Fruit fly (Drosophila melanogaster): Measurements from ENCODE around the gene CG43084.

Gene CG43084

dm6 chr3L:15639978-15640377 is 10.7 kb upstream of the CG43084 start:
- no peak for TF ChIP-seq Pif1B (GFP tag; optimal IDR thresholded peaks at IDR 0.05)

- TF ChIP-seq CG34367 (tag; optimal IDR thresholded peaks at IDR 0.05) (no peak), EcR (GFP tag; optimal IDR thresholded peaks at IDR 0.05) (no peak), Pif1B (GFP tag; optimal IDR thresholded peaks at IDR 0.05) (no peak), Ets98B (GFP tag; IDR thresholded peaks at IDR 0.05) (no peak), CG9948 (tag; optimal IDR thresholded peaks at IDR 0.05) (peak; percentile 47), CG17806 (tag; optimal IDR thresholded peaks at IDR 0.05) (peak; percentile 32), CG8301 (tag; optimal IDR thresholded peaks at IDR 0.05) (peak; percentile 45), CG14655 (GFP tag; optimal IDR thresholded peaks at IDR 0.05) (peak; percentile 51), CG32121 (GFP tag; IDR thresholded peaks at IDR 0.05) (no peak), CG10348 (GFP tag; IDR thresholded peaks at IDR 0.05) (no peak), Snoo (tag; optimal IDR thresholded peaks at IDR 0.05) (peak; percentile 28), fd96Ca (GFP tag; IDR thresholded peaks at IDR 0.05) (no peak), CG8159 (tag; optimal IDR thresholded peaks at IDR 0.05) (peak; percentile 81), CG13204 (GFP tag; optimal IDR thresholded peaks at IDR 0.05) (no peak), gl (tag; optimal IDR thresholded peaks at IDR 0.05) (no peak), Pif1A (GFP tag; optimal IDR thresholded peaks at IDR 0.05) (peak; percentile 11), D1 (tag; optimal IDR thresholded peaks at IDR 0.05) (no peak), CG12605 (GFP tag; IDR thresholded peaks at IDR 0.05) (0 out of 2 replicates have a peak, but pooled peaks have one; percentile 7), CG4496 (GFP tag; IDR thresholded peaks at IDR 0.05) (0 out of 3 replicates have a peak, but pooled peaks have one; percentile 21), rn (GFP tag; IDR thresholded peaks at IDR 0.05) (no peak), CG15710 (tag; optimal IDR thresholded peaks at IDR 0.05) (peak; percentile 54)
Observed at dm6 chr3L:15641590-15642019, 9.0 kb upstream of the CG43084 start.

dm6 chr3L:15646182-15646581 is 4.5 kb upstream of the CG43084 start:
- TF ChIP-seq CG13204 (GFP tag; optimal IDR thresholded peaks at IDR 0.05) (no peak), CG8159 (tag; optimal IDR thresholded peaks at IDR 0.05) (no peak), CG12605 (GFP tag; IDR thresholded peaks at IDR 0.05) (no peak), CG34367 (tag; optimal IDR thresholded peaks at IDR 0.05) (no peak), Pif1B (GFP tag; optimal IDR thresholded peaks at IDR 0.05) (no peak), fd96Ca (GFP tag; IDR thresholded peaks at IDR 0.05) (no peak), gl (tag; optimal IDR thresholded peaks at IDR 0.05) (no peak), CG15710 (tag; optimal IDR thresholded peaks at IDR 0.05) (no peak), rn (GFP tag; IDR thresholded peaks at IDR 0.05) (no peak), CG8301 (tag; optimal IDR thresholded peaks at IDR 0.05) (no peak), CG9948 (tag; optimal IDR thresholded peaks at IDR 0.05) (no peak), CG14655 (GFP tag; optimal IDR thresholded peaks at IDR 0.05) (no peak), CG17806 (tag; optimal IDR thresholded peaks at IDR 0.05) (no peak), CG32121 (GFP tag; IDR thresholded peaks at IDR 0.05) (no peak), CG10348 (GFP tag; IDR thresholded peaks at IDR 0.05) (no peak), Pif1A (GFP tag; optimal IDR thresholded peaks at IDR 0.05) (no peak)

- no peak for TF ChIP-seq fd96Ca (GFP tag; IDR thresholded peaks at IDR 0.05)
- TF ChIP-seq CG10348 (GFP tag; IDR thresholded peaks at IDR 0.05) = no peak
- no peak for TF ChIP-seq CG13204 (GFP tag; optimal IDR thresholded peaks at IDR 0.05)
Observed at dm6 chr3L:15647712-15648621, 2.7 kb upstream of the CG43084 start, which contains the start of the genes comm3 and CG43083. Gene comm3, minus strand, starts transcription at chr3L:15647762. Gene CG43083, plus strand, starts transcription at chr3L:15648571.

- no peak for TF ChIP-seq CG13204 (GFP tag; optimal IDR thresholded peaks at IDR 0.05)
- TF ChIP-seq CG32121 (GFP tag; IDR thresholded peaks at IDR 0.05) = no peak
- TF ChIP-seq Pif1A (GFP tag; optimal IDR thresholded peaks at IDR 0.05) = no peak
- TF ChIP-seq CG34367 (tag; optimal IDR thresholded peaks at IDR 0.05) = no peak
- no peak for TF ChIP-seq CG12605 (GFP tag; IDR thresholded peaks at IDR 0.05)
- TF ChIP-seq CG8301 (tag; optimal IDR thresholded peaks at IDR 0.05) = no peak
- no peak for TF ChIP-seq rn (GFP tag; IDR thresholded peaks at IDR 0.05)
- no peak for TF ChIP-seq CG10348 (GFP tag; IDR thresholded peaks at IDR 0.05)
- no peak for TF ChIP-seq Pif1B (GFP tag; optimal IDR thresholded peaks at IDR 0.05)
- TF ChIP-seq gl (tag; optimal IDR thresholded peaks at IDR 0.05) = no peak
- no peak for TF ChIP-seq EcR (GFP tag; optimal IDR thresholded peaks at IDR 0.05)
- TF ChIP-seq CG14655 (GFP tag; optimal IDR thresholded peaks at IDR 0.05) = no peak
- no peak for TF ChIP-seq CG4496 (GFP tag; IDR thresholded peaks at IDR 0.05)
- TF ChIP-seq CG8159 (tag; optimal IDR thresholded peaks at IDR 0.05) = no peak
- no peak for TF ChIP-seq Ets98B (GFP tag; IDR thresholded peaks at IDR 0.05)
- no peak for TF ChIP-seq CG17806 (tag; optimal IDR thresholded peaks at IDR 0.05)
- no peak for TF ChIP-seq fd96Ca (GFP tag; IDR thresholded peaks at IDR 0.05)
- no peak for TF ChIP-seq D1 (tag; optimal IDR thresholded peaks at IDR 0.05)
- no peak for TF ChIP-seq Snoo (tag; optimal IDR thresholded peaks at IDR 0.05)
- TF ChIP-seq CG15710 (tag; optimal IDR thresholded peaks at IDR 0.05) = no peak
Observed at dm6 chr3L:15649561-15649960, 1.1 kb upstream of the CG43084 start, which contains the start of the genes Eig71Ea and Eig71Eb. Gene Eig71Ea, minus strand, starts transcription at chr3L:15649661. Gene Eig71Eb, plus strand, starts transcription at chr3L:15649936.

- no peak for TF ChIP-seq CG15710 (tag; optimal IDR thresholded peaks at IDR 0.05)
- TF ChIP-seq Pif1B (GFP tag; optimal IDR thresholded peaks at IDR 0.05) = no peak
- no peak for TF ChIP-seq CG32121 (GFP tag; IDR thresholded peaks at IDR 0.05)
- no peak for TF ChIP-seq Ets98B (GFP tag; IDR thresholded peaks at IDR 0.05)
- no peak for TF ChIP-seq rn (GFP tag; IDR thresholded peaks at IDR 0.05)
- no peak for TF ChIP-seq CG14655 (GFP tag; optimal IDR thresholded peaks at IDR 0.05)
- no peak for TF ChIP-seq CG8301 (tag; optimal IDR thresholded peaks at IDR 0.05)
- TF ChIP-seq Snoo (tag; optimal IDR thresholded peaks at IDR 0.05) = no peak
- TF ChIP-seq CG17806 (tag; optimal IDR thresholded peaks at IDR 0.05) = no peak
- TF ChIP-seq gl (tag; optimal IDR thresholded peaks at IDR 0.05) = no peak
- no peak for TF ChIP-seq Pif1A (GFP tag; optimal IDR thresholded peaks at IDR 0.05)
- no peak for TF ChIP-seq CG10348 (GFP tag; IDR thresholded peaks at IDR 0.05)
Observed at dm6 chr3L:15652154-15652553, 1.5 kb downstream of the CG43084 start, which contains the start of the genes Eig71Ec and Eig71Ed. Gene Eig71Ec, minus strand, starts transcription at chr3L:15652254. Gene Eig71Ed, plus strand, starts transcription at chr3L:15652537.

Data from whole organism, pupa.